Worm (Caenorhabditis elegans) whole organism, midembryonic: ENCODE measurements around the gene K12H6.2.

Source experiments
- cog-1 ChIP-seq: sonication (generic microtip); optimal IDR thresholded peaks from 2 replicates; lab custom pipeline; 2016; ENCODE audit warnings: missing genetic modification characterization, missing compliant biosample characterization
- flt-1 ChIP-seq: fragments of 200-800 bp; sonication (Bioruptor generic); IDR thresholded peaks from 2 replicates; pipeline ENCODE4 v1.3.6; 2022; ENCODE audit warnings: missing genetic modification characterization, missing compliant biosample characterization
- med-1 ChIP-seq: sonication (generic microtip); optimal IDR thresholded peaks from 2 replicates; lab custom pipeline; 2017; ENCODE audit warnings: missing genetic modification characterization, mild to moderate bottlenecking, missing compliant biosample characterization, antibody characterized with exemption, missing genetic modification reagents; ENCODE audit not compliant: insufficient read depth
- ref-1 ChIP-seq: fragments of 200-800 bp; sonication (Bioruptor generic); conservative IDR thresholded peaks from 2 replicates; pipeline ENCODE4 v1.3.6; 2022; ENCODE audit warnings: missing genetic modification reagents, missing genetic modification characterization, missing compliant biosample characterization

DNA sequence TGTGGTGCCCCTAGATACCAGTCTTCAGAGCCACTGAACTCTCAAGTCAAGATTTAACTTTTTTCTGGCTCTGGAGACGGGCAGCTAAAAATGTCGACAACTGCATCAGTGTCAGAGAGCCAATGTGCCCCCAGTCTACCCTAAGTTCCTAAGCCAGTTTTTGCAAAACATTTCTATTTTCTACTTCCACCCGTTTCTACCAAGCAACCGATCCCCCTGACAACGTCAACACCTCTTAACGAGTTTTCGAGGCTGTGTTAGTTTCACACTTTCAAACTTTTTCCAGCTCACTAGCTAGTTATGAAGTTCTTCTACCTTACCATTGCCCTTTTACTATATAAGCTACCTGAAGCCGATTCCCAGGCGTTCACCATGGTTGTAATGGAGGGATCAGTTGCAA is 48.9 kb upstream of the K12H6.2 start, which contains the start of gene Y110A2AL.5:
- TF ChIP-seq med-1 (GFP tag; lab: Kevin White, UChicago) (no peak), flt-1 (no peak), ref-1 (no peak), cog-1 (tag; lab: Kevin White, UChicago) (no peak)
